Worm (Caenorhabditis elegans) whole organism, mixed stage, embryonic: ENCODE results near the gene ubxn-5.

Source experiments
- M03D4.4 ChIP-seq: sonication (generic microtip); optimal IDR thresholded peaks from 2 replicates; lab custom pipeline; 2017; ENCODE audit warnings: mild to moderate bottlenecking, missing genetic modification characterization, missing compliant biosample characterization
- bed-3 ChIP-seq: fragments of 200-800 bp; sonication (Bioruptor generic); optimal IDR thresholded peaks from 3 replicates; lab custom pipeline; 2018; ENCODE audit warnings: mild to moderate bottlenecking, missing genetic modification characterization, moderate library complexity, missing compliant biosample characterization
- blmp-1 ChIP-seq: fragments of 150-350 bp; optimal IDR thresholded peaks from 2 replicates; lab custom pipeline; 2014; ENCODE audit warnings: missing biosample characterization, missing genetic modification characterization
- ceh-39 ChIP-seq: fragments of 150-350 bp; optimal IDR thresholded peaks from 2 replicates; lab custom pipeline; 2014; ENCODE audit warnings: missing biosample characterization, missing genetic modification characterization
- ceh-43 ChIP-seq: fragments of 200-800 bp; sonication (Bioruptor generic); optimal IDR thresholded peaks from 2 replicates; lab custom pipeline; 2018; ENCODE audit warnings: mild to moderate bottlenecking, missing genetic modification characterization, moderate library complexity, missing compliant biosample characterization
- ceh-83 ChIP-seq: fragments of 200-800 bp; sonication (Bioruptor generic); optimal IDR thresholded peaks from 2 replicates; lab custom pipeline; 2018; ENCODE audit warnings: mild to moderate bottlenecking, missing genetic modification characterization, missing compliant biosample characterization
- ces-1 ChIP-seq: fragments of 150-350 bp; optimal IDR thresholded peaks from 2 replicates; lab custom pipeline; 2014; ENCODE audit warnings: missing biosample characterization, missing genetic modification reagents, missing genetic modification characterization
- cnd-1 ChIP-seq: fragments of 200-800 bp; sonication (Bioruptor generic); optimal IDR thresholded peaks from 2 replicates; lab custom pipeline; 2018; ENCODE audit warnings: mild to moderate bottlenecking, missing genetic modification characterization, missing compliant biosample characterization
- elt-1 ChIP-seq: sonication (generic microtip); optimal IDR thresholded peaks from 2 replicates; lab custom pipeline; 2017; ENCODE audit warnings: missing genetic modification characterization, mild to moderate bottlenecking, missing compliant biosample characterization, antibody characterized with exemption, moderate library complexity, borderline replicate concordance; ENCODE audit not compliant: insufficient read depth
- elt-3 ChIP-seq: fragments of 150-350 bp; optimal IDR thresholded peaks from 2 replicates; lab custom pipeline; 2014; ENCODE audit warnings: missing biosample characterization, missing genetic modification characterization
- flh-1 ChIP-seq: fragments of 200-800 bp; sonication (Bioruptor generic); optimal IDR thresholded peaks from 2 replicates; lab custom pipeline; 2018; ENCODE audit warnings: mild to moderate bottlenecking, missing genetic modification characterization, moderate library complexity, missing compliant biosample characterization
- ham-2 ChIP-seq: fragments of 200-800 bp; sonication (Bioruptor generic); optimal IDR thresholded peaks from 2 replicates; lab custom pipeline; 2018; ENCODE audit warnings: mild to moderate bottlenecking, missing genetic modification characterization, missing compliant biosample characterization
- hlh-1 ChIP-seq: fragments of 150-350 bp; optimal IDR thresholded peaks from 2 replicates; lab custom pipeline; 2014; ENCODE audit warnings: missing biosample characterization, missing genetic modification reagents, missing genetic modification characterization
- lin-32 ChIP-seq: fragments of 200-800 bp; sonication (Bioruptor generic); optimal IDR thresholded peaks from 2 replicates; lab custom pipeline; 2018; ENCODE audit warnings: mild to moderate bottlenecking, missing genetic modification characterization, missing compliant biosample characterization
- lsy-2 ChIP-seq: fragments of 150-350 bp; optimal IDR thresholded peaks from 2 replicates; lab custom pipeline; 2014; ENCODE audit warnings: missing biosample characterization, missing genetic modification characterization
- mab-5 ChIP-seq: fragments of 150-350 bp; optimal IDR thresholded peaks from 2 replicates; lab custom pipeline; 2014; ENCODE audit warnings: missing biosample characterization, missing genetic modification characterization
- mep-1 ChIP-seq: fragments of 150-350 bp; optimal IDR thresholded peaks from 2 replicates; lab custom pipeline; 2017; ENCODE audit warnings: missing biosample characterization, missing genetic modification reagents, missing genetic modification characterization, inconsistent platforms
- mls-2 ChIP-seq: sonication (generic microtip); optimal IDR thresholded peaks from 2 replicates; lab custom pipeline; 2016; ENCODE audit warnings: mild to moderate bottlenecking, missing genetic modification characterization, moderate library complexity, missing compliant biosample characterization
- nhr-12 ChIP-seq: fragments of 150-350 bp; optimal IDR thresholded peaks from 2 replicates; lab custom pipeline; 2014; ENCODE audit warnings: missing biosample characterization, missing genetic modification characterization
- nhr-2 ChIP-seq: fragments of 150-350 bp; optimal IDR thresholded peaks from 2 replicates; lab custom pipeline; 2014; ENCODE audit warnings: missing biosample characterization, missing genetic modification characterization
- nhr-28 ChIP-seq: fragments of 150-350 bp; optimal IDR thresholded peaks from 2 replicates; lab custom pipeline; 2014; ENCODE audit warnings: missing biosample characterization, missing genetic modification characterization
- nhr-76 ChIP-seq: sonication (generic microtip); optimal IDR thresholded peaks from 2 replicates; lab custom pipeline; 2017; ENCODE audit warnings: missing biosample characterization, missing genetic modification characterization
- pha-4 ChIP-seq: fragments of 150-350 bp; optimal IDR thresholded peaks from 2 replicates; lab custom pipeline; 2018; ENCODE audit warnings: missing biosample characterization, missing genetic modification reagents, missing genetic modification characterization
- sem-2 ChIP-seq: fragments of 200-800 bp; sonication (Bioruptor generic); optimal IDR thresholded peaks from 2 replicates; lab custom pipeline; 2018; ENCODE audit warnings: mild to moderate bottlenecking, missing genetic modification characterization, missing compliant biosample characterization
- snpc-4 ChIP-seq: fragments of 150-350 bp; optimal IDR thresholded peaks from 2 replicates; lab custom pipeline; 2014; ENCODE audit warnings: missing biosample characterization, missing genetic modification characterization
- sptf-1 ChIP-seq: sonication (generic microtip); optimal IDR thresholded peaks from 2 replicates; lab custom pipeline; 2017; ENCODE audit warnings: mild to moderate bottlenecking, missing genetic modification characterization, moderate library complexity, missing compliant biosample characterization
- tbx-8 ChIP-seq: fragments of 200-800 bp; sonication (Bioruptor generic); optimal IDR thresholded peaks from 2 replicates; lab custom pipeline; 2018; ENCODE audit warnings: mild to moderate bottlenecking, missing genetic modification characterization, moderate library complexity, missing compliant biosample characterization
- unc-120 ChIP-seq: sonication (generic microtip); optimal IDR thresholded peaks from 2 replicates; lab custom pipeline; 2017; ENCODE audit warnings: missing genetic modification characterization, missing compliant biosample characterization; ENCODE audit not compliant: poor library complexity, severe bottlenecking
- unc-39 ChIP-seq: fragments of 150-350 bp; optimal IDR thresholded peaks from 2 replicates; lab custom pipeline; 2014; ENCODE audit warnings: missing biosample characterization, missing genetic modification characterization
- unc-62 ChIP-seq: fragments of 150-350 bp; optimal IDR thresholded peaks from 2 replicates; lab custom pipeline; 2014; ENCODE audit warnings: missing biosample characterization, missing genetic modification reagents, missing genetic modification characterization
- zip-8 ChIP-seq: fragments of 150-350 bp; optimal IDR thresholded peaks from 2 replicates; lab custom pipeline; 2014; ENCODE audit warnings: missing biosample characterization, missing genetic modification characterization
- ztf-11 ChIP-seq: fragments of 150-350 bp; optimal IDR thresholded peaks from 2 replicates; lab custom pipeline; 2014; ENCODE audit warnings: missing biosample characterization, missing genetic modification characterization

ubxn-5 gene

ce11 chrII:10227030-10227429 is 7.3 kb downstream of the ubxn-5 start, which contains the start of gene srh-135:
Gene srh-135 (minus strand): TSS chrII:10227130.
- TF ChIP-seq unc-120 (tag; lab: Kevin White, UChicago) (no peak), elt-3 (no peak), nhr-2 (tag; lab: Kevin White, UChicago) (no peak), M03D4.4 (tag; lab: Kevin White, UChicago) (no peak), unc-62 (GFP tag; lab: Kevin White, UChicago) (no peak), lsy-2 (tag; lab: Kevin White, UChicago) (no peak), ceh-39 (no peak)

DNA sequence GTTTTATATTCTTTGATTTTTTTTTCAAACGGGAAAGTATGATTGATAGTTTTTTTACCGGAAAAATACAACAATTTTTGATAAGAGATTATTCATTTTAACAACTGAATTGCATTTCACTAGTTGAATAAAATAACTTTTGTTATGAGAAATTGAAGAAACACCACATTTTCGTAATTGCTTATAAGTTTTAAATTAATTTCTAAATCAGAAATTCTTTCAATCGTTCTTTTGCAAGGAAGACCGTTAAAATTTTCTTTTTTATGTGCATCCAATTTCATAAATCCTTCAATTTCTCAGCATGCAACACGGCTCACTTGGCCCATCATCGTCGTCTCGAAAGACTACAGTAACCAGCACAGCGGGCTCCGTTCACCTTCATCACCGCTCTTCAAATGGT is 11.7 kb downstream of the ubxn-5 start, which contains the start of gene plc-3:
TSS of gene plc-3 (plus strand) at position 301 of the 400 bp plus-strand sequence.
- TF ChIP-seq unc-62 (GFP tag; lab: Kevin White, UChicago) (no peak), unc-120 (tag; lab: Kevin White, UChicago) (no peak), ham-2 (no peak), pha-4 (no peak), lin-32 (GFP tag; lab: Kevin White, UChicago) (no peak), ces-1 (GFP tag; lab: Kevin White, UChicago) (no peak), zip-8 (tag; lab: Kevin White, UChicago) (no peak), snpc-4 (tag; lab: Kevin White, UChicago) (no peak), unc-39 (tag; lab: Kevin White, UChicago) (no peak), elt-3 (no peak), sptf-1 (tag; lab: Kevin White, UChicago) (no peak), flh-1 (no peak), blmp-1 (tag; lab: Kevin White, UChicago) (no peak), hlh-1 (tag; lab: Kevin White, UChicago) (no peak), nhr-12 (tag; lab: Kevin White, UChicago) (no peak), ztf-11 (tag; lab: Kevin White, UChicago) (no peak), cnd-1 (tag; lab: Kevin White, UChicago) (no peak), mab-5 (tag; lab: Kevin White, UChicago) (no peak), bed-3 (no peak), lsy-2 (tag; lab: Kevin White, UChicago) (no peak)

- TF ChIP-seq ceh-39 (no peak), zip-8 (tag; lab: Kevin White, UChicago) (no peak), ztf-11 (tag; lab: Kevin White, UChicago) (no peak), pha-4 (no peak), unc-39 (tag; lab: Kevin White, UChicago) (no peak), elt-1 (tag; lab: Kevin White, UChicago) (no peak), lsy-2 (tag; lab: Kevin White, UChicago) (no peak), hlh-1 (tag; lab: Kevin White, UChicago) (no peak)
- TF ChIP-seq, all 35 proteins: peak for 0
Observed at ce11 chrII:10221627-10222026, 12.7 kb downstream of the ubxn-5 start.

DNA sequence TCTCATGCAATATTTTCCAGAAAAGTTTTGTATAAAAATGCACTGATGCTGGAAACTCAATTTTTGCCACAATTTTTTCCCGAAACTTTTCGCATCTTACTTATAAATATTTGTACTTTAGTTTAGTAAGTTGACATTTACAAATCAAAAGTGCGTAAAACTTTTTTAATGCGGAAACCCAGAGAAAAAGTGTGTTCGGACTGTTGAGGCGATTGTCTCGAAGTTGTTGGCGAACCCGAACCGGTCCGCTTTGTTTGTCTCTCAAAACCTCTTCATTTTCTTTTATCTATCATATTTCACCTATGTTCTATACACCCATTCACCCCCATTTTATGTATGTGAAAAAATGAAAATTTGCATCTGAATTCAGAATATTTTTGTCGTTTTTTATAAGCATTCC is 13.7 kb downstream of the ubxn-5 start:
- TF ChIP-seq bed-3 (no peak), lsy-2 (tag; lab: Kevin White, UChicago) (no peak), hlh-1 (tag; lab: Kevin White, UChicago) (no peak), mab-5 (tag; lab: Kevin White, UChicago) (no peak), sem-2 (GFP tag; lab: Kevin White, UChicago) (no peak), blmp-1 (tag; lab: Kevin White, UChicago) (no peak), nhr-2 (tag; lab: Kevin White, UChicago) (no peak), snpc-4 (tag; lab: Kevin White, UChicago) (no peak), zip-8 (tag; lab: Kevin White, UChicago) (no peak)

- TF ChIP-seq nhr-28 (tag; lab: Kevin White, UChicago) (no peak), nhr-2 (tag; lab: Kevin White, UChicago) (no peak)
Observed at ce11 chrII:10218171-10218570, 16.1 kb downstream of the ubxn-5 start, which contains the start of gene ref-1. Gene ref-1 (plus strand): TSS chrII:10218471.

- no peak for TF ChIP-seq ceh-43 (GFP tag; lab: Kevin White, UChicago)
- no peak for TF ChIP-seq mep-1 (tag; lab: Kevin White, UChicago)
- TF ChIP-seq mab-5 (tag; lab: Kevin White, UChicago) = no peak
- TF ChIP-seq lsy-2 (tag; lab: Kevin White, UChicago) = no peak
- TF ChIP-seq unc-120 (tag; lab: Kevin White, UChicago) = no peak
- TF ChIP-seq unc-62 (GFP tag; lab: Kevin White, UChicago) = no peak
- TF ChIP-seq mls-2 (tag; lab: Kevin White, UChicago) = no peak
- no peak for TF ChIP-seq ceh-83 (GFP tag; lab: Kevin White, UChicago)
- no peak for TF ChIP-seq tbx-8 (GFP tag; lab: Kevin White, UChicago)
- no peak for TF ChIP-seq nhr-76
- no peak for TF ChIP-seq snpc-4 (tag; lab: Kevin White, UChicago)
- TF ChIP-seq unc-39 (tag; lab: Kevin White, UChicago) = no peak
- TF ChIP-seq M03D4.4 (tag; lab: Kevin White, UChicago) = no peak
- TF ChIP-seq flh-1 = no peak
- no peak for TF ChIP-seq blmp-1 (tag; lab: Kevin White, UChicago)
- TF ChIP-seq nhr-12 (tag; lab: Kevin White, UChicago) = no peak
- no peak for TF ChIP-seq lin-32 (GFP tag; lab: Kevin White, UChicago)
- TF ChIP-seq elt-3 = no peak
- TF ChIP-seq, all 35 proteins: peak for 0
Observed at ce11 chrII:10206425-10206824, 27.9 kb downstream of the ubxn-5 start, which contains the start of gene T01E8.1. Gene T01E8.1 (plus strand): TSS chrII:10206725.
